Fruit fly (Drosophila melanogaster) whole organism, prepupa: ENCODE results near the gene CHES-1-like.

ENCODE experiments used
- Blimp-1 ChIP-seq: fragments of 200-800 bp; sonication (Bioruptor generic); optimal IDR thresholded peaks from 3 replicates; lab custom pipeline; 2017; ENCODE audit warnings: missing biosample characterization, missing genetic modification characterization, mild to moderate bottlenecking, moderate library complexity, missing genetic modification reagents
- CG10631 ChIP-seq: fragments of 200-800 bp; sonication (Bioruptor generic); optimal IDR thresholded peaks from 2 replicates; lab custom pipeline; 2016; ENCODE audit warnings: missing biosample characterization, missing genetic modification characterization
- CG10669 ChIP-seq: fragments of 200-800 bp; sonication (Bioruptor generic); optimal IDR thresholded peaks from 3 replicates; lab custom pipeline; 2018; ENCODE audit warnings: missing biosample characterization, mild to moderate bottlenecking, missing genetic modification characterization, moderate library complexity
- CG11294 ChIP-seq: fragments of 200-800 bp; sonication (Bioruptor generic); IDR thresholded peaks from 2 replicates; pipeline ENCODE4 v1.3.6; 2022; ENCODE audit warnings: missing biosample characterization, missing genetic modification characterization
- CG11762 ChIP-seq: fragments of 200-800 bp; sonication (Bioruptor generic); optimal IDR thresholded peaks from 3 replicates; lab custom pipeline; 2016; ENCODE audit warnings: missing biosample characterization, missing genetic modification characterization; ENCODE audit not compliant: insufficient read depth
- CG11902 ChIP-seq: fragments of 200-800 bp; sonication (Bioruptor generic); optimal IDR thresholded peaks from 3 replicates; lab custom pipeline; 2016; ENCODE audit warnings: missing biosample characterization, missing genetic modification characterization
- CG15336 ChIP-seq: fragments of 200-800 bp; sonication (Bioruptor generic); IDR thresholded peaks from 2 replicates; pipeline ENCODE4 v1.3.6; 2022; ENCODE audit warnings: missing biosample characterization, missing genetic modification characterization
- CG1621 ChIP-seq: fragments of 200-800 bp; sonication (Bioruptor generic); optimal IDR thresholded peaks from 3 replicates; lab custom pipeline; 2018; ENCODE audit warnings: missing biosample characterization, mild to moderate bottlenecking, missing genetic modification characterization
- CG31627 ChIP-seq: fragments of 200-800 bp; sonication (Bioruptor generic); optimal IDR thresholded peaks from 3 replicates; lab custom pipeline; 2016; ENCODE audit warnings: missing biosample characterization, missing genetic modification characterization
- CG34406 ChIP-seq: fragments of 200-800 bp; sonication (Bioruptor generic); optimal IDR thresholded peaks from 3 replicates; lab custom pipeline; 2016; ENCODE audit warnings: missing biosample characterization, missing genetic modification characterization
- CG3919 ChIP-seq: fragments of 200-800 bp; sonication (Bioruptor generic); optimal IDR thresholded peaks from 3 replicates; lab custom pipeline; 2016; ENCODE audit warnings: missing biosample characterization, missing genetic modification characterization
- CG6163 ChIP-seq: fragments of 200-800 bp; sonication (Bioruptor generic); IDR thresholded peaks from 3 replicates; pipeline ENCODE4 v1.3.6; 2022; ENCODE audit warnings: missing biosample characterization, missing genetic modification characterization
- CG6808 ChIP-seq: fragments of 200-800 bp; sonication (Bioruptor generic); optimal IDR thresholded peaks from 3 replicates; lab custom pipeline; 2017; ENCODE audit warnings: missing biosample characterization, missing genetic modification characterization, mild to moderate bottlenecking, moderate library complexity, missing genetic modification reagents
- CG6854 ChIP-seq: fragments of 200-800 bp; sonication (Bioruptor generic); optimal IDR thresholded peaks from 2 replicates; lab custom pipeline; 2017; ENCODE audit warnings: missing biosample characterization, mild to moderate bottlenecking, missing genetic modification characterization
- CG7368 ChIP-seq: fragments of 200-800 bp; sonication (Bioruptor generic); optimal IDR thresholded peaks from 3 replicates; lab custom pipeline; 2016; ENCODE audit warnings: missing biosample characterization, missing genetic modification characterization
- CG8119 ChIP-seq: fragments of 200-800 bp; sonication (Bioruptor generic); IDR thresholded peaks from 3 replicates; pipeline ENCODE4 v1.3.6; 2022; ENCODE audit warnings: missing biosample characterization, missing genetic modification characterization
- CG8319 ChIP-seq: fragments of 200-800 bp; sonication (Bioruptor generic); optimal IDR thresholded peaks from 3 replicates; lab custom pipeline; 2016; ENCODE audit warnings: missing biosample characterization, missing genetic modification characterization
- CG8632 ChIP-seq: fragments of 200-800 bp; sonication (Bioruptor generic); optimal IDR thresholded peaks from 3 replicates; lab custom pipeline; 2016; ENCODE audit warnings: missing biosample characterization, missing genetic modification characterization
- CG9139 ChIP-seq: fragments of 200-800 bp; sonication (Bioruptor generic); optimal IDR thresholded peaks from 3 replicates; lab custom pipeline; 2017; ENCODE audit warnings: missing biosample characterization, mild to moderate bottlenecking, missing genetic modification characterization
- Eip78C ChIP-seq: fragments of 200-800 bp; sonication (Bioruptor generic); peaks from one replicate; lab custom pipeline; 2016; ENCODE audit warnings: missing biosample characterization, missing genetic modification characterization
- Eip93F ChIP-seq: fragments of 200-800 bp; sonication (Bioruptor generic); optimal IDR thresholded peaks from 2 replicates; lab custom pipeline; 2016; ENCODE audit warnings: missing biosample characterization, mild to moderate bottlenecking, missing genetic modification characterization
- Ets21C ChIP-seq: fragments of 200-800 bp; sonication (Bioruptor generic); optimal IDR thresholded peaks from 3 replicates; lab custom pipeline; 2016; ENCODE audit warnings: missing biosample characterization, missing genetic modification characterization
- Ets96B ChIP-seq: fragments of 200-800 bp; optimal IDR thresholded peaks from 2 replicates; lab custom pipeline; 2019; ENCODE audit warnings: missing biosample characterization, mild to moderate bottlenecking, missing genetic modification characterization, moderate library complexity
- Gug ChIP-seq: fragments of 200-800 bp; sonication (Bioruptor generic); IDR thresholded peaks from 2 replicates; pipeline ENCODE4 v1.3.6; 2022; ENCODE audit warnings: missing biosample characterization, missing genetic modification characterization
- Hr38 ChIP-seq: sonication (Bioruptor generic); optimal IDR thresholded peaks from 2 replicates; lab custom pipeline; 2016; ENCODE audit warnings: missing biosample characterization, missing genetic modification characterization
- Hr39 ChIP-seq: fragments of 200-800 bp; sonication (Bioruptor generic); optimal IDR thresholded peaks from 2 replicates; lab custom pipeline; 2016; ENCODE audit warnings: missing biosample characterization, missing genetic modification characterization
- Lpt ChIP-seq: fragments of 200-800 bp; sonication (Bioruptor generic); optimal IDR thresholded peaks from 3 replicates; lab custom pipeline; 2016; ENCODE audit warnings: missing biosample characterization, missing genetic modification characterization
- Met ChIP-seq: fragments of 200-800 bp; sonication (Bioruptor generic); optimal IDR thresholded peaks from 3 replicates; lab custom pipeline; 2016; ENCODE audit warnings: missing biosample characterization, missing genetic modification characterization
- OdsH ChIP-seq: fragments of 200-800 bp; sonication (Bioruptor generic); optimal IDR thresholded peaks from 3 replicates; lab custom pipeline; 2016; ENCODE audit warnings: missing biosample characterization, missing genetic modification characterization
- Smox ChIP-seq: fragments of 200-800 bp; sonication (Bioruptor generic); optimal IDR thresholded peaks from 3 replicates; lab custom pipeline; 2016; ENCODE audit warnings: missing biosample characterization, missing genetic modification characterization
- Sox102F ChIP-seq: fragments of 200-800 bp; sonication (Bioruptor generic); optimal IDR thresholded peaks from 2 replicates; lab custom pipeline; 2016; ENCODE audit warnings: missing biosample characterization, mild to moderate bottlenecking, missing genetic modification characterization
- Sox14 ChIP-seq: fragments of 200-800 bp; sonication (Bioruptor generic); optimal IDR thresholded peaks from 3 replicates; lab custom pipeline; 2016; ENCODE audit warnings: missing biosample characterization, missing genetic modification characterization
- acj6 ChIP-seq: fragments of 200-800 bp; sonication (Bioruptor generic); optimal IDR thresholded peaks from 3 replicates; lab custom pipeline; 2016; ENCODE audit warnings: missing biosample characterization, missing genetic modification characterization
- cyc ChIP-seq: fragments of 200-800 bp; sonication (Bioruptor generic); optimal IDR thresholded peaks from 3 replicates; lab custom pipeline; 2016; ENCODE audit warnings: missing biosample characterization, missing genetic modification characterization
- dsx ChIP-seq: fragments of 200-800 bp; optimal IDR thresholded peaks from 3 replicates; lab custom pipeline; 2019; ENCODE audit warnings: missing biosample characterization, mild to moderate bottlenecking, missing genetic modification characterization, moderate library complexity; ENCODE audit not compliant: poor library complexity, severe bottlenecking
- eg ChIP-seq: fragments of 200-800 bp; sonication (Bioruptor generic); IDR thresholded peaks from 3 replicates; pipeline ENCODE4 v1.3.6; 2022; ENCODE audit warnings: missing biosample characterization, missing genetic modification characterization
- fd59A ChIP-seq: fragments of 200-800 bp; sonication (Bioruptor generic); optimal IDR thresholded peaks from 2 replicates; lab custom pipeline; 2017; ENCODE audit warnings: missing biosample characterization, mild to moderate bottlenecking, missing genetic modification characterization, missing genetic modification reagents
- fd85E ChIP-seq: fragments of 200-800 bp; sonication (Bioruptor generic); optimal IDR thresholded peaks from 3 replicates; lab custom pipeline; 2016; ENCODE audit warnings: missing biosample characterization, missing genetic modification characterization
- fkh ChIP-seq: fragments of 200-800 bp; sonication (Bioruptor generic); optimal IDR thresholded peaks from 3 replicates; lab custom pipeline; 2017; ENCODE audit warnings: missing biosample characterization, mild to moderate bottlenecking, missing genetic modification characterization, moderate library complexity
- lz ChIP-seq: fragments of 200-800 bp; sonication (Bioruptor generic); optimal IDR thresholded peaks from 3 replicates; lab custom pipeline; 2016; ENCODE audit warnings: missing biosample characterization, missing genetic modification characterization
- net ChIP-seq: fragments of 200-800 bp; sonication (Bioruptor generic); optimal IDR thresholded peaks from 3 replicates; lab custom pipeline; 2016; ENCODE audit warnings: missing biosample characterization, missing genetic modification characterization
- salr ChIP-seq, 2 experiments: fragments of 200-800 bp; sonication (Bioruptor generic); optimal IDR thresholded peaks; 3 replicates each; lab custom pipeline; 2016 to 2018; ENCODE audit warnings: missing biosample characterization in 2 of 2, missing genetic modification characterization in 2 of 2, mild to moderate bottlenecking in 1 of 2
- ss ChIP-seq, 2 experiments: fragments of 200-800 bp; sonication (Bioruptor generic); optimal IDR thresholded peaks; 2 replicates in 1 of 2; 3 replicates in 1 of 2; lab custom pipeline; 2017 to 2018; ENCODE audit warnings: mild to moderate bottlenecking in 2 of 2, missing biosample characterization in 2 of 2, missing genetic modification characterization in 2 of 2, moderate library complexity in 1 of 2
- topi ChIP-seq: fragments of 200-800 bp; sonication (Bioruptor generic); optimal IDR thresholded peaks from 3 replicates; lab custom pipeline; 2016; ENCODE audit warnings: missing biosample characterization, missing genetic modification characterization
- vri ChIP-seq: fragments of 200-800 bp; sonication (Bioruptor generic); optimal IDR thresholded peaks from 3 replicates; lab custom pipeline; 2016; ENCODE audit warnings: missing biosample characterization, mild to moderate bottlenecking, missing genetic modification characterization

Gene CHES-1-like

DNA sequence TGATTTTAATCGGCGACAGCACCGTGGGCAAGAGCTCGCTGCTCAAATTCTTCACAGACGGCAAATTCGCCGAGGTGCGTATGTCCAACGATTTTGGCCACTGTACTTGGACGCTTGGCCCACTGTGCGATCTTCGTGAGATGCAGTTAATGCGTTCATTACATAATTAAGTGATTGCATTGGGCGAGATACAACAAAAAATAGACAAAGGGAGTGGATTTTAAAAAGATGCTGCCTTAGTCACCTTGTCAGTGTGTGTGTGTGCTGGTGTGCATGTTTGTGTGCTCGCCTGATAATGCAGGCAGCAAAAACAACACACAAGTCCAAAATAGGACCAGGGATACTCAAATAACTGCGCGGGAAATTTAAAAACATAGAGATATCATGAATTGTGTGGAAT lies 26.1 kb upstream of the CHES-1-like start:
- peak; percentile 4 for TF ChIP-seq CG6808
- TF ChIP-seq CG6854 (GFP tag; lab: Kevin White, UChicago), result no peak
- TF ChIP-seq Eip93F (GFP tag; lab: Kevin White, UChicago), result no peak
- TF ChIP-seq salr (GFP tag; optimal IDR thresholded peaks at IDR 0.05; lab: Kevin White, UChicago), result no peak
- no peak for TF ChIP-seq Hr38 (GFP tag; lab: Kevin White, UChicago)
- no peak for TF ChIP-seq CG3919 (GFP tag; lab: Kevin White, UChicago)
- no peak for TF ChIP-seq Lpt (GFP tag; lab: Kevin White, UChicago)
- peak; percentile 59 for TF ChIP-seq Eip78C (GFP tag; lab: Kevin White, UChicago)
- peak; percentile 7 for TF ChIP-seq net
- TF ChIP-seq eg (GFP tag; lab: Robert Waterston, UW), result no peak
- no peak for TF ChIP-seq Ets21C (GFP tag; lab: Kevin White, UChicago)
- peak; percentile 15 to 41 for TF ChIP-seq ss (GFP tag; optimal IDR thresholded peaks at IDR 0.05; lab: Kevin White, UChicago)
- TF ChIP-seq Ets96B (tag; lab: Kevin White, UChicago), result no peak
- peak; percentile 98 for TF ChIP-seq vri (GFP tag; lab: Kevin White, UChicago)
- peak; percentile 3 for TF ChIP-seq dsx (GFP tag; lab: Kevin White, UChicago)
- peak; percentile 26 for TF ChIP-seq CG1621 (tag; lab: Kevin White, UChicago)
- TF ChIP-seq Sox14 (GFP tag; lab: Kevin White, UChicago), result peak; percentile 43
- TF ChIP-seq, all 60 proteins: peak for 8

dm6 chrX:7734131-7734930 lies 25.1 kb upstream of the CHES-1-like start, which contains the start of the genes Pdp and Rab39:
Gene Pdp (minus strand): TSS chrX:7734651.
Gene Rab39 (plus strand): TSS chrX:7734923.
- peak; percentile 17 for TF ChIP-seq fd59A
- peak; percentile 54 for TF ChIP-seq Ets96B (tag; lab: Kevin White, UChicago)
- peak; percentile 72 for TF ChIP-seq CG6163 (GFP tag; lab: Robert Waterston, UW)
- no peak for TF ChIP-seq CG9139 (GFP tag; lab: Kevin White, UChicago)
- peak; percentile 76 for TF ChIP-seq Smox (GFP tag; lab: Kevin White, UChicago)
- peak; percentile 90 for TF ChIP-seq Eip78C (GFP tag; lab: Kevin White, UChicago)
- TF ChIP-seq Lpt (GFP tag; lab: Kevin White, UChicago), result peak; percentile 35
- TF ChIP-seq OdsH (GFP tag; lab: Kevin White, UChicago), result peak; percentile 80
- TF ChIP-seq acj6 (GFP tag; lab: Kevin White, UChicago), result peak; percentile 75
- TF ChIP-seq dsx (GFP tag; lab: Kevin White, UChicago), result peak; percentile 55
- peak; percentile 62; the same call in 1 of the 2 replicates for TF ChIP-seq CG11294 (GFP tag; lab: Robert Waterston, UW)
- TF ChIP-seq Met (GFP tag; lab: Kevin White, UChicago), result peak; percentile 71
- peak; percentile 66 for TF ChIP-seq CG3919 (GFP tag; lab: Kevin White, UChicago)
- TF ChIP-seq CG6808, result peak; percentile 19
- TF ChIP-seq CG11762, result peak; percentile 56
- no peak for TF ChIP-seq CG6854 (GFP tag; lab: Kevin White, UChicago)
- peak; percentile 80 for TF ChIP-seq lz (GFP tag; lab: Kevin White, UChicago)
- peak; percentile 80 for TF ChIP-seq CG10631
- peak; percentile 50 for TF ChIP-seq CG11902 (GFP tag; lab: Kevin White, UChicago)
- peak; percentile 79 for TF ChIP-seq eg (GFP tag; lab: Robert Waterston, UW)
- TF ChIP-seq CG8119 (GFP tag; lab: Robert Waterston, UW), result no peak; the same call in 2 of the 3 replicates
- peak; percentile 58 for TF ChIP-seq CG10669 (GFP tag; lab: Kevin White, UChicago)
- TF ChIP-seq CG34406 (GFP tag; lab: Kevin White, UChicago), result peak; percentile 72
- peak; percentile 71 for TF ChIP-seq CG31627 (GFP tag; lab: Kevin White, UChicago)
- TF ChIP-seq CG8319 (GFP tag; lab: Kevin White, UChicago), result peak; percentile 39
- peak; percentile 9 for TF ChIP-seq Sox102F (GFP tag; lab: Kevin White, UChicago)
- TF ChIP-seq salr (GFP tag; optimal IDR thresholded peaks at IDR 0.05; lab: Kevin White, UChicago), result peak; percentile 49 to 52
- TF ChIP-seq Hr39, result peak; percentile 77
- peak; percentile 42; the same call in 1 of the 2 replicates for TF ChIP-seq Gug (GFP tag; lab: Robert Waterston, UW)
- TF ChIP-seq fd85E (GFP tag; lab: Kevin White, UChicago), result no peak
- peak; percentile 72 for TF ChIP-seq topi (GFP tag; lab: Kevin White, UChicago)
- peak; percentile 59 for TF ChIP-seq CG15336 (GFP tag; lab: Robert Waterston, UW)
- TF ChIP-seq cyc, result peak; percentile 74
- no peak for TF ChIP-seq vri (GFP tag; lab: Kevin White, UChicago)
- TF ChIP-seq CG8632 (GFP tag; lab: Kevin White, UChicago), result peak; percentile 65
- no peak for TF ChIP-seq Hr38 (GFP tag; lab: Kevin White, UChicago)
- peak; percentile 24 for TF ChIP-seq Blimp-1 (GFP tag; lab: Kevin White, UChicago)
- peak; percentile 56 for TF ChIP-seq fkh (GFP tag; lab: Kevin White, UChicago)
- TF ChIP-seq ss (GFP tag; optimal IDR thresholded peaks at IDR 0.05; lab: Kevin White, UChicago), result peak in 1 of 2 experiments; percentile 27
- peak; percentile 53 for TF ChIP-seq CG7368
